Fruit fly (Drosophila melanogaster) whole organism, prepupa: ENCODE results near the gene Polr2C.

ENCODE experiments used
- Eip93F ChIP-seq: fragments of 200-800 bp; sonication (Bioruptor generic); optimal IDR thresholded peaks from 2 replicates; lab custom pipeline; 2016; ENCODE audit warnings: missing biosample characterization, mild to moderate bottlenecking, missing genetic modification characterization
- Hr39 ChIP-seq: fragments of 200-800 bp; sonication (Bioruptor generic); optimal IDR thresholded peaks from 2 replicates; lab custom pipeline; 2016; ENCODE audit warnings: missing biosample characterization, missing genetic modification characterization
- Hr4 ChIP-seq: fragments of 200-800 bp; sonication (Bioruptor generic); optimal IDR thresholded peaks from 3 replicates; lab custom pipeline; 2016; ENCODE audit warnings: missing biosample characterization, missing genetic modification characterization
- achi ChIP-seq: fragments of 200-800 bp; sonication (Bioruptor generic); optimal IDR thresholded peaks from 3 replicates; lab custom pipeline; 2016; ENCODE audit warnings: missing biosample characterization, missing genetic modification characterization

DNA sequence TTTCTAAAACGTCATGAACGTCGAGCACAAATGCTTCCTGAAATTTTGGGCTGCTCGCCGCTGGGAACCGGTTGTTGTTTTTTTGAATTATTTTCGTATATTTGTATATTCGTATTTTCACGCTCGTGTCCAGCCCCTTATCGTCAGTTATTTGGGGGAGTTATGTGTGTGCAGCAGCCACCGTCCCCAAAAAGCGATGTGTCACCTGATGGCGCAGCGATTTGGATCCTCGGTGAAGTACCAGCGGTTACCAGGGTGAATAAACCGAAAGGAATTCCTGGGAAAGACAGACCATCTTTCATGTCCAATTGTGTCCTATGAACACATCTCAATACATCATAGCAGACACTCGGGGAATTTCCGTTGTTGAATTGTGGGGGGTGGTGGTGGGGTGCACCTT, 13.0 kb upstream of the Polr2C start:
- TF ChIP-seq Hr4: no peak
- TF ChIP-seq Hr39 (GFP tag; lab: Kevin White, UChicago): no peak
- no peak for TF ChIP-seq achi (GFP tag; lab: Kevin White, UChicago)
- TF ChIP-seq Eip93F (GFP tag; lab: Kevin White, UChicago): no peak
